Fruit fly (Drosophila melanogaster) whole organism, embryonic: ENCODE results near the gene Rpt6.

Source experiments
- Asciz ChIP-seq: fragments of 200-800 bp; sonication (Bioruptor generic); optimal IDR thresholded peaks from 2 replicates; lab custom pipeline; 2017; ENCODE audit warnings: missing biosample characterization, mild to moderate bottlenecking, missing genetic modification characterization, missing genetic modification reagents
- Atf-2 ChIP-seq: fragments of 200-800 bp; sonication (Bioruptor generic); optimal IDR thresholded peaks from 2 replicates; lab custom pipeline; 2016; ENCODE audit warnings: missing biosample characterization, missing genetic modification characterization
- Atf6 ChIP-seq: fragments of 200-800 bp; sonication (Bioruptor generic); IDR thresholded peaks from 2 replicates; pipeline ENCODE4 v1.3.6; 2022; ENCODE audit warnings: missing biosample characterization, missing genetic modification characterization
- Bgb ChIP-seq: fragments of 200-800 bp; sonication (Bioruptor generic); IDR thresholded peaks from 2 replicates; pipeline ENCODE4 v1.3.6; 2022; ENCODE audit warnings: missing biosample characterization, missing genetic modification characterization; ENCODE audit not compliant: partially characterized antibody
- CG11504 ChIP-seq: fragments of 200-800 bp; sonication (Bioruptor generic); optimal IDR thresholded peaks from 3 replicates; lab custom pipeline; 2019; ENCODE audit warnings: missing biosample characterization, mild to moderate bottlenecking, missing genetic modification characterization, moderate library complexity
- CG14667 ChIP-seq: fragments of 200-800 bp; sonication (Bioruptor generic); IDR thresholded peaks from 2 replicates; pipeline ENCODE4 v1.3.6; 2022; ENCODE audit warnings: missing biosample characterization, missing genetic modification characterization
- CG14860 ChIP-seq: fragments of 200-800 bp; sonication (Bioruptor generic); IDR thresholded peaks from 3 replicates; pipeline ENCODE4 v1.3.6; 2022; ENCODE audit warnings: missing biosample characterization, missing genetic modification characterization; ENCODE audit not compliant: partially characterized antibody
- CG1603 ChIP-seq: fragments of 200-800 bp; sonication (Bioruptor generic); optimal IDR thresholded peaks from 2 replicates; lab custom pipeline; 2019; ENCODE audit warnings: missing biosample characterization, mild to moderate bottlenecking, missing genetic modification characterization, moderate library complexity
- CG1647 ChIP-seq: fragments of 200-800 bp; sonication (Bioruptor generic); optimal IDR thresholded peaks from 3 replicates; lab custom pipeline; 2016; ENCODE audit warnings: missing biosample characterization, missing genetic modification characterization
- CG17612 ChIP-seq: fragments of 200-800 bp; sonication (Bioruptor generic); IDR thresholded peaks from 2 replicates; pipeline ENCODE4 v1.3.6; 2022; ENCODE audit warnings: missing biosample characterization, missing genetic modification characterization
- CG17829 ChIP-seq: fragments of 200-800 bp; optimal IDR thresholded peaks from 2 replicates; lab custom pipeline; 2019; ENCODE audit warnings: missing biosample characterization, mild to moderate bottlenecking, missing genetic modification characterization, moderate library complexity
- CG2129 ChIP-seq: fragments of 200-800 bp; sonication (Bioruptor generic); IDR thresholded peaks from 2 replicates; pipeline ENCODE4 v1.3.6; 2022; ENCODE audit warnings: missing biosample characterization, missing genetic modification characterization; ENCODE audit not compliant: partially characterized antibody
- CG34376 ChIP-seq: fragments of 200-800 bp; sonication (Bioruptor generic); optimal IDR thresholded peaks from 2 replicates; lab custom pipeline; 2018; ENCODE audit warnings: missing biosample characterization, mild to moderate bottlenecking, missing genetic modification characterization
- CG42726 ChIP-seq: fragments of 200-800 bp; sonication (Bioruptor generic); IDR thresholded peaks from 2 replicates; pipeline ENCODE4 v1.3.6; 2022; ENCODE audit warnings: missing biosample characterization, missing genetic modification characterization; ENCODE audit not compliant: partially characterized antibody
- CG43689 ChIP-seq: fragments of 200-800 bp; sonication (Bioruptor generic); IDR thresholded peaks from 2 replicates; pipeline ENCODE4 v1.3.6; 2022; ENCODE audit warnings: missing biosample characterization, missing genetic modification characterization
- D19B ChIP-seq: fragments of 200-800 bp; sonication (Bioruptor generic); optimal IDR thresholded peaks from 2 replicates; lab custom pipeline; 2017; ENCODE audit warnings: missing biosample characterization, mild to moderate bottlenecking, missing genetic modification characterization
- Dfd ChIP-seq, 2 experiments: fragments of >200 bp; optimal IDR thresholded peaks; 2 replicates each; lab custom pipeline; 2017; ENCODE audit warnings: missing biosample characterization in 2 of 2, missing genetic modification characterization in 2 of 2
- H2.0 ChIP-seq: fragments of 200-800 bp; sonication (Bioruptor generic); IDR thresholded peaks from 2 replicates; pipeline ENCODE4 v1.3.6; 2022; ENCODE audit warnings: missing biosample characterization, missing genetic modification characterization
- HHEX ChIP-seq: fragments of 200-800 bp; sonication (Bioruptor generic); optimal IDR thresholded peaks from 3 replicates; lab custom pipeline; 2017; ENCODE audit warnings: missing biosample characterization, mild to moderate bottlenecking, missing genetic modification characterization, missing genetic modification reagents
- Nf-YC ChIP-seq: fragments of 200-800 bp; optimal IDR thresholded peaks from 3 replicates; lab custom pipeline; 2019; ENCODE audit warnings: missing biosample characterization, mild to moderate bottlenecking, missing genetic modification characterization, moderate library complexity
- NfI ChIP-seq: fragments of 200-800 bp; sonication (Bioruptor generic); optimal IDR thresholded peaks from 3 replicates; lab custom pipeline; 2018; ENCODE audit warnings: missing biosample characterization, mild to moderate bottlenecking, missing genetic modification characterization, moderate library complexity
- PHDP ChIP-seq: fragments of 200-800 bp; sonication (Bioruptor generic); optimal IDR thresholded peaks from 3 replicates; lab custom pipeline; 2018; ENCODE audit warnings: missing biosample characterization, mild to moderate bottlenecking, missing genetic modification characterization, moderate library complexity
- TFAM ChIP-seq: fragments of 200-800 bp; sonication (Bioruptor generic); optimal IDR thresholded peaks from 2 replicates; lab custom pipeline; 2017; ENCODE audit warnings: missing biosample characterization, missing genetic modification characterization, inconsistent platforms
- Tbp ChIP-seq: fragments of >200 bp; optimal IDR thresholded peaks from 2 replicates; lab custom pipeline; 2018; ENCODE audit warnings: missing biosample characterization, missing genetic modification characterization
- Xbp1 ChIP-seq: fragments of 200-800 bp; sonication (Bioruptor generic); optimal IDR thresholded peaks from 3 replicates; lab custom pipeline; 2016; ENCODE audit warnings: missing biosample characterization, mild to moderate bottlenecking, missing genetic modification characterization
- bcd ChIP-seq: fragments of 200-800 bp; sonication (Bioruptor generic); optimal IDR thresholded peaks from 2 replicates; lab custom pipeline; 2017; ENCODE audit warnings: missing biosample characterization, mild to moderate bottlenecking, missing genetic modification characterization
- cas ChIP-seq: fragments of 200-800 bp; sonication (Bioruptor generic); IDR thresholded peaks from 2 replicates; pipeline ENCODE4 v1.3.6; 2022; ENCODE audit warnings: missing biosample characterization, missing genetic modification characterization
- crol ChIP-seq: fragments of 200-800 bp; sonication (Bioruptor generic); IDR thresholded peaks from 2 replicates; pipeline ENCODE4 v1.3.6; 2022; ENCODE audit warnings: missing biosample characterization, missing genetic modification characterization
- dysf ChIP-seq: fragments of 200-800 bp; sonication (Bioruptor generic); IDR thresholded peaks from 3 replicates; pipeline ENCODE4 v1.3.6; 2022; ENCODE audit warnings: missing biosample characterization, missing genetic modification characterization
- ems ChIP-seq: fragments of 200-800 bp; sonication (Bioruptor generic); optimal IDR thresholded peaks from 3 replicates; lab custom pipeline; 2016; ENCODE audit warnings: missing biosample characterization, missing genetic modification characterization
- esg ChIP-seq: fragments of 200-800 bp; sonication (Bioruptor generic); conservative IDR thresholded peaks from 2 replicates; pipeline ENCODE4 v1.3.6; 2022; ENCODE audit warnings: missing biosample characterization, missing genetic modification characterization
- fd102C ChIP-seq: fragments of 200-800 bp; sonication (Bioruptor generic); optimal IDR thresholded peaks from 2 replicates; lab custom pipeline; 2018; ENCODE audit warnings: missing biosample characterization, mild to moderate bottlenecking, missing genetic modification characterization, moderate library complexity
- gce ChIP-seq: fragments of 200-800 bp; sonication (Bioruptor generic); IDR thresholded peaks from 3 replicates; pipeline ENCODE4 v1.3.6; 2022; ENCODE audit warnings: missing biosample characterization, missing genetic modification characterization
- grn ChIP-seq: fragments of 200-800 bp; sonication (Bioruptor generic); optimal IDR thresholded peaks from 3 replicates; lab custom pipeline; 2017; ENCODE audit warnings: missing biosample characterization, missing genetic modification characterization
- gt ChIP-seq: fragments of 200-800 bp; sonication (Bioruptor generic); IDR thresholded peaks from 2 replicates; pipeline ENCODE4 v1.3.6; 2022; ENCODE audit warnings: missing biosample characterization, missing genetic modification characterization
- h ChIP-seq: fragments of >200 bp; optimal IDR thresholded peaks from 2 replicates; lab custom pipeline; 2017
- inv ChIP-seq: fragments of 200-800 bp; sonication (Bioruptor generic); IDR thresholded peaks from 2 replicates; pipeline ENCODE4 v1.3.6; 2022; ENCODE audit warnings: missing biosample characterization, missing genetic modification characterization; ENCODE audit not compliant: partially characterized antibody
- mirr ChIP-seq: fragments of 200-800 bp; sonication (Bioruptor generic); optimal IDR thresholded peaks from 3 replicates; lab custom pipeline; 2018; ENCODE audit warnings: missing biosample characterization, mild to moderate bottlenecking, missing genetic modification characterization
- nerfin-1 ChIP-seq: fragments of 200-800 bp; sonication (Bioruptor generic); optimal IDR thresholded peaks from 3 replicates; lab custom pipeline; 2019; ENCODE audit warnings: missing biosample characterization, mild to moderate bottlenecking, missing genetic modification characterization, moderate library complexity
- p53 ChIP-seq: fragments of 200-800 bp; sonication (Bioruptor generic); optimal IDR thresholded peaks from 2 replicates; lab custom pipeline; 2016; ENCODE audit warnings: missing biosample characterization, missing genetic modification characterization
- pho ChIP-seq: fragments of 200-800 bp; sonication (Bioruptor generic); optimal IDR thresholded peaks from 2 replicates; lab custom pipeline; 2016; ENCODE audit warnings: missing biosample characterization, missing genetic modification characterization
- phol ChIP-seq: fragments of 200-800 bp; sonication (Bioruptor generic); optimal IDR thresholded peaks from 3 replicates; lab custom pipeline; 2018; ENCODE audit warnings: missing biosample characterization, mild to moderate bottlenecking, missing genetic modification characterization, moderate library complexity
- pnt ChIP-seq: fragments of 200-800 bp; sonication (Bioruptor generic); optimal IDR thresholded peaks from 3 replicates; lab custom pipeline; 2016; ENCODE audit warnings: missing biosample characterization, missing genetic modification characterization
- prd ChIP-seq, 3 experiments: fragments of >200 bp in 2 of 3; fragments of 200-800 bp in 1 of 3; sonication (Bioruptor generic) in 1 of 3; optimal IDR thresholded peaks in 2 of 3; IDR thresholded peaks in 1 of 3; 2 replicates in 2 of 3; 3 replicates in 1 of 3; pipeline versions ENCODE4 v1.3.6 to Lab custom; 2017 to 2022; ENCODE audit warnings: missing biosample characterization in 1 of 3, missing genetic modification characterization in 1 of 3
- pzg ChIP-seq: fragments of 200-800 bp; sonication (Bioruptor generic); optimal IDR thresholded peaks from 3 replicates; lab custom pipeline; 2018; ENCODE audit warnings: missing biosample characterization, mild to moderate bottlenecking, missing genetic modification characterization, moderate library complexity
- ro ChIP-seq: fragments of 200-800 bp; sonication (Bioruptor generic); IDR thresholded peaks from 2 replicates; pipeline ENCODE4 v1.3.6; 2022; ENCODE audit warnings: missing biosample characterization, missing genetic modification characterization
- seq ChIP-seq: fragments of 200-800 bp; sonication (Bioruptor generic); IDR thresholded peaks from 2 replicates; pipeline ENCODE4 v1.3.6; 2022; ENCODE audit warnings: missing biosample characterization, missing genetic modification characterization
- slou ChIP-seq: fragments of 200-800 bp; sonication (Bioruptor generic); optimal IDR thresholded peaks from 3 replicates; lab custom pipeline; 2016; ENCODE audit warnings: missing biosample characterization, missing genetic modification characterization
- tgo ChIP-seq: fragments of 200-800 bp; sonication (Bioruptor generic); IDR thresholded peaks from 3 replicates; pipeline ENCODE4 v1.3.6; 2022; ENCODE audit warnings: missing biosample characterization, missing genetic modification characterization
- tup ChIP-seq: fragments of 200-800 bp; sonication (Bioruptor generic); optimal IDR thresholded peaks from 2 replicates; lab custom pipeline; 2016; ENCODE audit warnings: missing biosample characterization, mild to moderate bottlenecking, missing genetic modification characterization, moderate library complexity

The Rpt6 gene

dm6 chrX:21323933-21324688 lies 8.3 kb downstream of the Rpt6 start, which contains the start of the genes Dd and CG1486 (continued):
- peak; percentile 88 for TF ChIP-seq Bgb (GFP tag; lab: Robert Waterston, UW)
- peak; percentile 51 for TF ChIP-seq phol
- no peak for TF ChIP-seq D19B (GFP tag; lab: Kevin White, UChicago)
- no peak for TF ChIP-seq Asciz (GFP tag; lab: Kevin White, UChicago)
- TF ChIP-seq bcd (GFP tag; lab: Kevin White, UChicago): no peak
- TF ChIP-seq prd (optimal IDR thresholded peaks at IDR 0.05; lab: Kevin White, UChicago): no peak
- TF ChIP-seq prd (GFP tag; IDR thresholded peaks at IDR 0.05; lab: Robert Waterston, UW): no peak
- TF ChIP-seq Atf6 (GFP tag; lab: Robert Waterston, UW): no peak
- TF ChIP-seq Xbp1 (GFP tag; lab: Kevin White, UChicago): peak; percentile 29
- no peak for TF ChIP-seq Tbp (GFP tag; lab: Kevin White, UChicago)
- peak; percentile 11 for TF ChIP-seq pho (GFP tag; lab: Kevin White, UChicago)
- no peak for TF ChIP-seq esg
- no peak for TF ChIP-seq TFAM
- peak; percentile 9 for TF ChIP-seq pnt (GFP tag; lab: Kevin White, UChicago)
- no peak for TF ChIP-seq seq (GFP tag; lab: Robert Waterston, UW)
- no peak for TF ChIP-seq ro (GFP tag; lab: Robert Waterston, UW)
- no peak for TF ChIP-seq PHDP
- no peak for TF ChIP-seq fd102C (GFP tag; lab: Kevin White, UChicago)
- TF ChIP-seq H2.0 (GFP tag; lab: Robert Waterston, UW): no peak
- no peak for TF ChIP-seq CG14667 (GFP tag; lab: Robert Waterston, UW)
- TF ChIP-seq gce: no peak
- TF ChIP-seq inv: peak; percentile 89
- TF ChIP-seq mirr (GFP tag; lab: Kevin White, UChicago): no peak
- no peak for TF ChIP-seq dysf (GFP tag; lab: Robert Waterston, UW)
- TF ChIP-seq gt: no peak
- no peak for TF ChIP-seq CG17612 (GFP tag; lab: Robert Waterston, UW)
- no peak for TF ChIP-seq CG43689 (GFP tag; lab: Robert Waterston, UW)
- TF ChIP-seq CG14860 (GFP tag; lab: Robert Waterston, UW): peak; percentile 87
- peak; percentile 3 for TF ChIP-seq Atf-2 (GFP tag; lab: Kevin White, UChicago)
- no peak for TF ChIP-seq ems
- peak; percentile 35 for TF ChIP-seq CG17829 (tag; lab: Kevin White, UChicago)
- peak; percentile 79 for TF ChIP-seq CG1603 (tag; lab: Kevin White, UChicago)
- peak; percentile 82 for TF ChIP-seq nerfin-1
- TF ChIP-seq CG34376: no peak
- no peak for TF ChIP-seq slou
- no peak for TF ChIP-seq p53 (GFP tag; lab: Kevin White, UChicago)
- TF ChIP-seq Nf-YC (tag; lab: Kevin White, UChicago): peak; percentile 47
- no peak for TF ChIP-seq NfI (GFP tag; lab: Kevin White, UChicago)
- no peak for TF ChIP-seq Dfd (GFP tag; optimal IDR thresholded peaks at IDR 0.05; lab: Kevin White, UChicago)
- no peak for TF ChIP-seq cas
- peak; percentile 85; the same call in 1 of the 2 replicates for TF ChIP-seq CG42726 (GFP tag; lab: Robert Waterston, UW)
- TF ChIP-seq crol (GFP tag; lab: Robert Waterston, UW): no peak
- no peak for TF ChIP-seq tgo
- no peak for TF ChIP-seq grn (GFP tag; lab: Kevin White, UChicago)
- TF ChIP-seq tup (GFP tag; lab: Kevin White, UChicago): no peak
- TF ChIP-seq HHEX (GFP tag; lab: Kevin White, UChicago): no peak
- no peak for TF ChIP-seq CG1647 (GFP tag; lab: Kevin White, UChicago)
- TF ChIP-seq h (lab: Kevin White, UChicago): no peak
- peak; percentile 93 for TF ChIP-seq pzg (GFP tag; lab: Kevin White, UChicago)
- peak; percentile 76 for TF ChIP-seq CG2129 (GFP tag; lab: Robert Waterston, UW)
- TF ChIP-seq CG11504 (tag; lab: Kevin White, UChicago): no peak
